Worm (Caenorhabditis elegans): ENCODE measurements around the gene bath-19.
"Not testable (repeated sequence)": the region's sequence is repeated elsewhere in the genome, so short reads cannot be mapped to it uniquely, and the experiment has no call there.

The bath-19 gene

ce11 chrII:2075513-2075912 lies 36.3 kb upstream of the bath-19 start, which contains the start of gene F07E5.8:
Gene F07E5.8, minus strand, starts transcription at chrII:2075613.
- no peak for TF ChIP-seq elt-3 (tag; optimal IDR thresholded peaks at IDR 0.05)
- no peak for TF ChIP-seq lin-32 (GFP tag; optimal IDR thresholded peaks at IDR 0.05)
- TF ChIP-seq mab-5 (tag; optimal IDR thresholded peaks at IDR 0.05): no peak
- no peak for TF ChIP-seq ceh-39 (tag; optimal IDR thresholded peaks at IDR 0.05)
- no peak for TF ChIP-seq bed-3 (GFP tag; optimal IDR thresholded peaks at IDR 0.05)
- TF ChIP-seq sptf-1 (tag; optimal IDR thresholded peaks at IDR 0.05): no peak
- TF ChIP-seq ceh-83 (GFP tag; optimal IDR thresholded peaks at IDR 0.05): no peak
- TF ChIP-seq unc-62 (GFP tag; optimal IDR thresholded peaks at IDR 0.05): no peak
- no peak for TF ChIP-seq snpc-4 (tag; optimal IDR thresholded peaks at IDR 0.05)
- TF ChIP-seq nhr-76 (tag; optimal IDR thresholded peaks at IDR 0.05): no peak
- TF ChIP-seq nhr-2 (tag; optimal IDR thresholded peaks at IDR 0.05): no peak
- no peak for TF ChIP-seq flh-1 (GFP tag; optimal IDR thresholded peaks at IDR 0.05)
- no peak for TF ChIP-seq sem-2 (GFP tag; optimal IDR thresholded peaks at IDR 0.05)
- no peak for TF ChIP-seq mls-2 (tag; optimal IDR thresholded peaks at IDR 0.05)
- TF ChIP-seq blmp-1 (tag; optimal IDR thresholded peaks at IDR 0.05): no peak
- no peak for TF ChIP-seq M03D4.4 (tag; optimal IDR thresholded peaks at IDR 0.05)
- no peak for TF ChIP-seq nhr-237 (tag; optimal IDR thresholded peaks at IDR 0.05)
- TF ChIP-seq tbx-8 (GFP tag; optimal IDR thresholded peaks at IDR 0.05): no peak
- no peak for TF ChIP-seq nhr-28 (tag; optimal IDR thresholded peaks at IDR 0.05)

DNA sequence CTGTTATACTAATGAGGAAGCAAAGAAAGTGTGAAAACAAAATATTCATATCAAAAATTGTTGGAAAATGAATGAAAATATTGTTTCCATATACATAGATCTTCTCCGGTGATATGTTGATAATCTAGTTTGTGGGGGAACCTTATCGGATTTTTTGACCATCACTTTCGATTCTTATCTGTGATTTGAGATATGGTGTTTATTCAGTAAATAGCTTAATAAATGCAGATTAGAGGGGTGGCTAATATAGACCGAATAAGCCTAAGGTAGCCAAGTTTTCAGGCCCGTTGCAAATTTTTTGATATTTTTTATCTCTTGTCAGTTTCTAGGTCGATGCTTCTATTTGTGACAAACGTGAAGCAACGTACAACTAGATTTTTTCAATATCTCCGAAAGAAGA lies 32.2 kb upstream of the bath-19 start, which contains the start of gene F07E5.7:
TSS of gene F07E5.7 (minus strand) at position 101 of the 400 bp plus-strand sequence.
- no peak for TF ChIP-seq ztf-11 (tag; optimal IDR thresholded peaks at IDR 0.05)
- no peak for TF ChIP-seq sptf-1 (tag; optimal IDR thresholded peaks at IDR 0.05)
- no peak for TF ChIP-seq mep-1 (tag; optimal IDR thresholded peaks at IDR 0.05)
- TF ChIP-seq unc-120 (tag; optimal IDR thresholded peaks at IDR 0.05; ENCODE audit: poor library complexity, severe bottlenecking): no peak
- TF ChIP-seq lin-13 (tag; optimal IDR thresholded peaks at IDR 0.05): no peak
- no peak for TF ChIP-seq ceh-43 (GFP tag; optimal IDR thresholded peaks at IDR 0.05)
- no peak for TF ChIP-seq mls-2 (tag; optimal IDR thresholded peaks at IDR 0.05)
- TF ChIP-seq M03D4.4 (tag; optimal IDR thresholded peaks at IDR 0.05): no peak
- TF ChIP-seq ceh-39 (tag; optimal IDR thresholded peaks at IDR 0.05): no peak
- TF ChIP-seq ces-1 (GFP tag; optimal IDR thresholded peaks at IDR 0.05): no peak
- no peak for TF ChIP-seq sem-2 (GFP tag; optimal IDR thresholded peaks at IDR 0.05)
- no peak for TF ChIP-seq cnd-1 (tag; optimal IDR thresholded peaks at IDR 0.05)
- TF ChIP-seq hlh-1 (tag; optimal IDR thresholded peaks at IDR 0.05): no peak

- TF ChIP-seq elt-3, pha-4, hlh-1 (tag; optimal IDR thresholded peaks at IDR 0.05): not testable (repeated sequence)
Observed at ce11 chrII:2067451-2068021, 28.3 kb upstream of the bath-19 start, which contains the start of gene F07E5.12. Gene F07E5.12, plus strand, starts transcription at chrII:2067971.

ce11 chrII:2064497-2064896 lies 25.3 kb upstream of the bath-19 start, which contains the start of gene fbxb-6:
Gene fbxb-6, plus strand, starts transcription at chrII:2064797.
- TF ChIP-seq elt-1 (tag; optimal IDR thresholded peaks at IDR 0.05; ENCODE audit: borderline replicate concordance, insufficient read depth) (no peak), ztf-11 (tag; optimal IDR thresholded peaks at IDR 0.05) (no peak), tbx-8 (GFP tag; optimal IDR thresholded peaks at IDR 0.05) (no peak), flh-1 (GFP tag; optimal IDR thresholded peaks at IDR 0.05) (no peak), hlh-1 (tag; optimal IDR thresholded peaks at IDR 0.05) (no peak), lin-13 (tag; optimal IDR thresholded peaks at IDR 0.05) (no peak), nhr-28 (tag; optimal IDR thresholded peaks at IDR 0.05) (no peak), sptf-1 (tag; optimal IDR thresholded peaks at IDR 0.05) (no peak)

- no peak for TF ChIP-seq ceh-83 (GFP tag; optimal IDR thresholded peaks at IDR 0.05)
- no peak for TF ChIP-seq nhr-237 (tag; optimal IDR thresholded peaks at IDR 0.05)
- no peak for TF ChIP-seq pha-4 (tag; optimal IDR thresholded peaks at IDR 0.05)
- TF ChIP-seq hlh-1 (tag; optimal IDR thresholded peaks at IDR 0.05): no peak
- TF ChIP-seq lin-13 (tag; optimal IDR thresholded peaks at IDR 0.05): no peak
- no peak for TF ChIP-seq lin-32 (GFP tag; optimal IDR thresholded peaks at IDR 0.05)
- TF ChIP-seq ces-1 (GFP tag; optimal IDR thresholded peaks at IDR 0.05): no peak
- no peak for TF ChIP-seq flh-1 (GFP tag; optimal IDR thresholded peaks at IDR 0.05)
- TF ChIP-seq ham-2 (GFP tag; optimal IDR thresholded peaks at IDR 0.05): no peak
- TF ChIP-seq nhr-12 (tag; optimal IDR thresholded peaks at IDR 0.05): no peak
- no peak for TF ChIP-seq snpc-4 (tag; optimal IDR thresholded peaks at IDR 0.05)
- no peak for TF ChIP-seq tbx-8 (GFP tag; optimal IDR thresholded peaks at IDR 0.05)
- no peak for TF ChIP-seq nhr-2 (tag; optimal IDR thresholded peaks at IDR 0.05)
- TF ChIP-seq blmp-1 (tag; optimal IDR thresholded peaks at IDR 0.05): no peak
- TF ChIP-seq ztf-11 (tag; optimal IDR thresholded peaks at IDR 0.05): no peak
- TF ChIP-seq unc-39 (tag; optimal IDR thresholded peaks at IDR 0.05): no peak
- no peak for TF ChIP-seq drap-1 (GFP tag; optimal IDR thresholded peaks at IDR 0.05)
Observed at ce11 chrII:2063989-2064388, 24.8 kb upstream of the bath-19 start, which contains the start of gene F07E5.13. Gene F07E5.13, minus strand, starts transcription at chrII:2064089.
